Fruit fly (Drosophila melanogaster): Measurements from ENCODE around the gene beta4GalT7.

The beta4GalT7 gene

DNA sequence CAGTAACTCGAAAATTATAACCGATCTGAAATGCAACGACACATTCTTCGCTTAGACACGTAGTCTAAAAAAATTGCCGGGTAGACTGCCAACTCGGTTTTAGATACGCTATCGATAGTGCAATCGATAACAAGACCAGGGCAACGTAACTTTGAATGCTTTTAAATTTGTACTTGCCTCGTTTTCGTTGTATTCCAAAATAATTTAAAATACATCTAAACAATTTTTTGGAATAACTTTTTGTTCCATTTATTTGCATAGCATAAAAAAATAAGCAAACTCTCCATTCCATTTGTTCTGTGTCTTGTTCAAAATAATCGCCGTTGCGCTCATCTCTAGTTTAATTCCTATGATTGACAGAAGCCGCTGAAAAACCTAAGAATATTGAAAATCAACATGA lies 46.5 kb downstream of the beta4GalT7 start, which contains the start of the genes Stt3B and CG11839:
Gene Stt3B (minus strand): TSS at position 69 of the 400 bp plus-strand sequence.
Gene CG11839 (plus strand): TSS at position 359 of the 400 bp plus-strand sequence.
- TF ChIP-seq Dfd (GFP tag; optimal IDR thresholded peaks at IDR 0.05): no peak
- TF ChIP-seq Myc (optimal IDR thresholded peaks at IDR 0.05): no peak
- TF ChIP-seq CrebA (GFP tag; optimal IDR thresholded peaks at IDR 0.05; ENCODE audit: borderline replicate concordance): no peak
- no peak for TF ChIP-seq Hr78 (GFP tag; optimal IDR thresholded peaks at IDR 0.05)
- peak; percentile 84 for TF ChIP-seq dsf (GFP tag; optimal IDR thresholded peaks at IDR 0.05; ENCODE audit: borderline replicate concordance)
- peak; percentile 2 for TF ChIP-seq sage (GFP tag; optimal IDR thresholded peaks at IDR 0.05)
- no peak for TF ChIP-seq Vsx2 (GFP tag; optimal IDR thresholded peaks at IDR 0.05; ENCODE audit: partially characterized antibody)
- TF ChIP-seq dmrt93B (GFP tag; optimal IDR thresholded peaks at IDR 0.05): no peak
- TF ChIP-seq HLH106 (tag; optimal IDR thresholded peaks at IDR 0.05): peak; percentile 83
- TF ChIP-seq h (GFP tag; optimal IDR thresholded peaks at IDR 0.05): peak; percentile 85
- peak; percentile 29 for TF ChIP-seq Hr83 (GFP tag; optimal IDR thresholded peaks at IDR 0.05; ENCODE audit: poor library complexity, severe bottlenecking)
- peak; percentile 75 for TF ChIP-seq OdsH (GFP tag; optimal IDR thresholded peaks at IDR 0.05)
- TF ChIP-seq usp (GFP tag; optimal IDR thresholded peaks at IDR 0.05): no peak
- no peak for TF ChIP-seq jim (GFP tag; optimal IDR thresholded peaks at IDR 0.05)
- TF ChIP-seq woc (GFP tag; optimal IDR thresholded peaks at IDR 0.05): peak; percentile 87
- TF ChIP-seq tai (GFP tag; optimal IDR thresholded peaks at IDR 0.05): no peak
- TF ChIP-seq N (GFP tag; optimal IDR thresholded peaks at IDR 0.05): no peak
- no peak for TF ChIP-seq pan (optimal IDR thresholded peaks at IDR 0.05)
- peak; percentile 78 for TF ChIP-seq ey (GFP tag; optimal IDR thresholded peaks at IDR 0.05)
- no peak for TF ChIP-seq Mio (GFP tag; optimal IDR thresholded peaks at IDR 0.05)
- TF ChIP-seq rgr (GFP tag; optimal IDR thresholded peaks at IDR 0.05): no peak
- TF ChIP-seq foxo (GFP tag; optimal IDR thresholded peaks at IDR 0.05): peak in 1 of 2 experiments; percentile 84
- TF ChIP-seq Jra (GFP tag; optimal IDR thresholded peaks at IDR 0.05): peak; percentile 91
- TF ChIP-seq Hnf4 (GFP tag; optimal IDR thresholded peaks at IDR 0.05): peak; percentile 89
- TF ChIP-seq psq (GFP tag; optimal IDR thresholded peaks at IDR 0.05): peak; percentile 61
- no peak for TF ChIP-seq brk (GFP tag; optimal IDR thresholded peaks at IDR 0.05)
- no peak for TF ChIP-seq Abd-B (GFP tag; optimal IDR thresholded peaks at IDR 0.05)
- TF ChIP-seq br (GFP tag; optimal IDR thresholded peaks at IDR 0.05): no peak
- no peak for TF ChIP-seq GATAd (GFP tag; optimal IDR thresholded peaks at IDR 0.05)
- TF ChIP-seq Dif (GFP tag; optimal IDR thresholded peaks at IDR 0.05; ENCODE audit: partially characterized antibody): no peak
- TF ChIP-seq Rel (GFP tag; optimal IDR thresholded peaks at IDR 0.05): no peak
- TF ChIP-seq Rel (tag; optimal IDR thresholded peaks at IDR 0.05): peak; percentile 61
- peak; percentile 60 for TF ChIP-seq CG9705 (GFP tag; optimal IDR thresholded peaks at IDR 0.05)
- TF ChIP-seq dl (GFP tag; optimal IDR thresholded peaks at IDR 0.05; ENCODE audit: insufficient read depth in 1 of 2, partially characterized antibody in 2 of 2): no peak
- TF ChIP-seq lola (GFP tag; optimal IDR thresholded peaks at IDR 0.05): no peak
- no peak for TF ChIP-seq Sp1 (GFP tag; optimal IDR thresholded peaks at IDR 0.05)
- peak; percentile 1 for TF ChIP-seq CG32264 (GFP tag; optimal IDR thresholded peaks at IDR 0.05)
- no peak for TF ChIP-seq fru (GFP tag; optimal IDR thresholded peaks at IDR 0.05)
- peak; percentile 59 for TF ChIP-seq sv (GFP tag; optimal IDR thresholded peaks at IDR 0.05)

DNA sequence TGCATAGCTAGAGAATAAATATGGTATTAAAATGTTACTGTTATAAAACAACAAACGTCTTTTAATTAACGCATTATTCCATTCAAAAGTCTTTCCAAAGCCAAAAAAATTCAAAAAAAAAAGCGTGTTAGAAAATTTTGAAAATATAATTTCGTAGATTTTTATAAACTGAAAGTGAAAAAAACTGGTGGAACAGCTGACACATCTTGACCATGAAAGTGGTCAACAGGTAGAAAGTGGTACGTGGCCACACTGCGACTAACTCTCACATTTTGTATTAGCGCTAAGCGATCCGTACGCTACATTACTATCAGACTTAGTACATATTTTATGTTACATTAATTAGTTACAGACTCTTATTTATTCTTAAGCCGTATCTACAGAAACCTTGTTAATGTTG lies 47.8 kb downstream of the beta4GalT7 start, which contains the start of gene CG11836:
Gene CG11836 (plus strand): TSS at position 256 of the 400 bp plus-strand sequence.
- TF ChIP-seq psq (GFP tag; optimal IDR thresholded peaks at IDR 0.05) (no peak), dl (GFP tag; optimal IDR thresholded peaks at IDR 0.05; ENCODE audit: insufficient read depth in 1 of 2, partially characterized antibody in 2 of 2) (no peak), Dfd (GFP tag; optimal IDR thresholded peaks at IDR 0.05) (no peak), GATAd (GFP tag; optimal IDR thresholded peaks at IDR 0.05) (no peak), CrebA (GFP tag; optimal IDR thresholded peaks at IDR 0.05; ENCODE audit: borderline replicate concordance) (no peak), pan (optimal IDR thresholded peaks at IDR 0.05) (no peak), rgr (GFP tag; optimal IDR thresholded peaks at IDR 0.05) (no peak), Sp1 (GFP tag; optimal IDR thresholded peaks at IDR 0.05) (no peak), sage (GFP tag; optimal IDR thresholded peaks at IDR 0.05) (no peak), fru (GFP tag; optimal IDR thresholded peaks at IDR 0.05) (no peak)
